Fruit fly (Drosophila melanogaster) whole organism, embryonic: ENCODE data around the gene CG17660.

Source experiments
- Adf1 ChIP-seq: fragments of 200-800 bp; sonication (Bioruptor generic); IDR thresholded peaks from 2 replicates; pipeline ENCODE4 v1.3.6; 2022; ENCODE audit warnings: missing biosample characterization, missing genetic modification characterization
- Asciz ChIP-seq: fragments of 200-800 bp; sonication (Bioruptor generic); optimal IDR thresholded peaks from 2 replicates; lab custom pipeline; 2017; ENCODE audit warnings: missing biosample characterization, mild to moderate bottlenecking, missing genetic modification characterization, missing genetic modification reagents
- CG11093 ChIP-seq: fragments of 200-800 bp; sonication (Bioruptor generic); IDR thresholded peaks from 3 replicates; pipeline ENCODE4 v1.3.6; 2022; ENCODE audit warnings: missing biosample characterization, missing genetic modification characterization
- CG11696 ChIP-seq: fragments of 200-800 bp; sonication (Bioruptor generic); IDR thresholded peaks from 2 replicates; pipeline ENCODE4 v1.3.6; 2022; ENCODE audit warnings: missing biosample characterization, missing genetic modification characterization
- CG12299 ChIP-seq: fragments of 200-800 bp; sonication (Bioruptor generic); optimal IDR thresholded peaks from 2 replicates; lab custom pipeline; 2018; ENCODE audit warnings: missing biosample characterization, mild to moderate bottlenecking, missing genetic modification characterization
- CG14014 ChIP-seq: fragments of 200-800 bp; sonication (Bioruptor generic); IDR thresholded peaks from 2 replicates; pipeline ENCODE4 v1.3.6; 2022; ENCODE audit warnings: missing biosample characterization, missing genetic modification characterization
- CG1647 ChIP-seq: fragments of 200-800 bp; sonication (Bioruptor generic); optimal IDR thresholded peaks from 3 replicates; lab custom pipeline; 2016; ENCODE audit warnings: missing biosample characterization, missing genetic modification characterization
- CG18599 ChIP-seq: fragments of 200-800 bp; sonication (Bioruptor generic); optimal IDR thresholded peaks from 3 replicates; lab custom pipeline; 2017; ENCODE audit warnings: missing biosample characterization, missing genetic modification characterization, mild to moderate bottlenecking, moderate library complexity, missing genetic modification reagents
- CG32532 ChIP-seq: fragments of 200-800 bp; sonication (Bioruptor generic); IDR thresholded peaks from 2 replicates; pipeline ENCODE4 v1.3.6; 2022; ENCODE audit warnings: missing biosample characterization, missing genetic modification characterization
- CG32772 ChIP-seq: fragments of 200-800 bp; sonication (Bioruptor generic); IDR thresholded peaks from 2 replicates; pipeline ENCODE4 v1.3.6; 2022; ENCODE audit warnings: missing biosample characterization, missing genetic modification characterization
- CG33557 ChIP-seq: fragments of 200-800 bp; sonication (Bioruptor generic); optimal IDR thresholded peaks from 2 replicates; lab custom pipeline; 2019; ENCODE audit warnings: missing biosample characterization, mild to moderate bottlenecking, missing genetic modification characterization, moderate library complexity
- CG34376 ChIP-seq: fragments of 200-800 bp; sonication (Bioruptor generic); optimal IDR thresholded peaks from 2 replicates; lab custom pipeline; 2018; ENCODE audit warnings: missing biosample characterization, mild to moderate bottlenecking, missing genetic modification characterization
- CG34422 ChIP-seq: fragments of 200-800 bp; sonication (Bioruptor generic); IDR thresholded peaks from 3 replicates; pipeline ENCODE4 v1.3.6; 2022; ENCODE audit warnings: missing biosample characterization, missing genetic modification characterization
- CG3995 ChIP-seq: fragments of 200-800 bp; sonication (Bioruptor generic); optimal IDR thresholded peaks from 3 replicates; lab custom pipeline; 2016; ENCODE audit warnings: missing biosample characterization, missing genetic modification characterization
- CG9797 ChIP-seq: fragments of 200-800 bp; sonication (Bioruptor generic); optimal IDR thresholded peaks from 3 replicates; lab custom pipeline; 2018; ENCODE audit warnings: missing biosample characterization, mild to moderate bottlenecking, missing genetic modification characterization
- Chrac-16 ChIP-seq: fragments of 200-800 bp; sonication (Bioruptor generic); optimal IDR thresholded peaks from 3 replicates; lab custom pipeline; 2016; ENCODE audit warnings: missing biosample characterization, missing genetic modification characterization
- D19B ChIP-seq: fragments of 200-800 bp; sonication (Bioruptor generic); optimal IDR thresholded peaks from 2 replicates; lab custom pipeline; 2017; ENCODE audit warnings: missing biosample characterization, mild to moderate bottlenecking, missing genetic modification characterization
- Dfd ChIP-seq, 2 experiments: fragments of >200 bp; optimal IDR thresholded peaks; 2 replicates each; lab custom pipeline; 2017; ENCODE audit warnings: missing biosample characterization in 2 of 2, missing genetic modification characterization in 2 of 2
- Drgx ChIP-seq: fragments of 200-800 bp; sonication (Bioruptor generic); IDR thresholded peaks from 2 replicates; pipeline ENCODE4 v1.3.6; 2022; ENCODE audit warnings: missing biosample characterization, missing genetic modification characterization
- Ets65A ChIP-seq: fragments of 200-800 bp; sonication (Bioruptor generic); peaks from one replicate; lab custom pipeline; 2016; ENCODE audit warnings: missing biosample characterization, missing genetic modification characterization
- Gug ChIP-seq: fragments of 200-800 bp; sonication (Bioruptor generic); IDR thresholded peaks from 4 replicates; pipeline ENCODE4 v1.3.6; 2022; ENCODE audit warnings: missing biosample characterization, missing genetic modification characterization
- HLH4C ChIP-seq: fragments of 200-800 bp; sonication (Bioruptor generic); IDR thresholded peaks from 3 replicates; pipeline ENCODE4 v1.3.6; 2022; ENCODE audit warnings: missing biosample characterization, missing genetic modification characterization; ENCODE audit not compliant: partially characterized antibody
- Hey ChIP-seq: fragments of 200-800 bp; sonication (Bioruptor generic); optimal IDR thresholded peaks from 3 replicates; lab custom pipeline; 2018; ENCODE audit warnings: missing biosample characterization, mild to moderate bottlenecking, missing genetic modification characterization
- Kr ChIP-seq: fragments of 200-800 bp; sonication (Bioruptor generic); optimal IDR thresholded peaks from 2 replicates; lab custom pipeline; 2017; ENCODE audit warnings: missing biosample characterization, mild to moderate bottlenecking, missing genetic modification characterization
- Nf-YB ChIP-seq: fragments of 200-800 bp; sonication (Bioruptor generic); optimal IDR thresholded peaks from 3 replicates; lab custom pipeline; 2019; ENCODE audit warnings: missing biosample characterization, mild to moderate bottlenecking, missing genetic modification characterization, moderate library complexity
- Nf-YC ChIP-seq: fragments of 200-800 bp; optimal IDR thresholded peaks from 3 replicates; lab custom pipeline; 2019; ENCODE audit warnings: missing biosample characterization, mild to moderate bottlenecking, missing genetic modification characterization, moderate library complexity
- Scr ChIP-seq: fragments of 200-800 bp; sonication (Bioruptor generic); IDR thresholded peaks from 2 replicates; pipeline ENCODE4 v1.3.6; 2022; ENCODE audit warnings: missing biosample characterization, missing genetic modification characterization; ENCODE audit not compliant: partially characterized antibody
- amos ChIP-seq: fragments of 200-800 bp; sonication (Bioruptor generic); IDR thresholded peaks from 2 replicates; pipeline ENCODE4 v1.3.6; 2022; ENCODE audit warnings: missing biosample characterization, missing genetic modification characterization; ENCODE audit not compliant: partially characterized antibody
- cato ChIP-seq: fragments of 200-800 bp; sonication (Bioruptor generic); optimal IDR thresholded peaks from 2 replicates; lab custom pipeline; 2016; ENCODE audit warnings: missing biosample characterization, missing genetic modification characterization, borderline replicate concordance
- cg ChIP-seq: fragments of 200-800 bp; sonication (Bioruptor generic); optimal IDR thresholded peaks from 3 replicates; lab custom pipeline; 2019; ENCODE audit warnings: missing biosample characterization, mild to moderate bottlenecking, missing genetic modification characterization, moderate library complexity
- chinmo ChIP-seq: fragments of 200-800 bp; sonication (Bioruptor generic); IDR thresholded peaks from 4 replicates; pipeline ENCODE4 v1.3.6; 2022; ENCODE audit warnings: missing biosample characterization, missing genetic modification characterization; ENCODE audit not compliant: partially characterized antibody
- ems ChIP-seq: fragments of 200-800 bp; sonication (Bioruptor generic); optimal IDR thresholded peaks from 3 replicates; lab custom pipeline; 2016; ENCODE audit warnings: missing biosample characterization, missing genetic modification characterization
- eve ChIP-seq, 2 experiments: fragments of >200 bp; optimal IDR thresholded peaks; 2 replicates each; lab custom pipeline; 2017; ENCODE audit warnings: missing biosample characterization in 2 of 2, missing genetic modification characterization in 2 of 2
- exex ChIP-seq: fragments of 200-800 bp; sonication (Bioruptor generic); optimal IDR thresholded peaks from 4 replicates; lab custom pipeline; 2018; ENCODE audit warnings: missing biosample characterization, mild to moderate bottlenecking, missing genetic modification characterization, moderate library complexity
- eyg ChIP-seq: fragments of 200-800 bp; sonication (Bioruptor generic); optimal IDR thresholded peaks from 3 replicates; lab custom pipeline; 2016; ENCODE audit warnings: missing biosample characterization, missing genetic modification characterization
- gsb-n ChIP-seq: fragments of 200-800 bp; sonication (Bioruptor generic); optimal IDR thresholded peaks from 3 replicates; lab custom pipeline; 2018; ENCODE audit warnings: missing biosample characterization, mild to moderate bottlenecking, missing genetic modification characterization
- hb ChIP-seq: fragments of 200-800 bp; sonication (Bioruptor generic); IDR thresholded peaks from 3 replicates; pipeline ENCODE4 v1.3.6; 2022; ENCODE audit warnings: missing biosample characterization, missing genetic modification characterization; ENCODE audit not compliant: partially characterized antibody
- kah ChIP-seq: fragments of 200-800 bp; sonication (Bioruptor generic); optimal IDR thresholded peaks from 2 replicates; lab custom pipeline; 2018; ENCODE audit warnings: missing biosample characterization, mild to moderate bottlenecking, missing genetic modification characterization
- lab ChIP-seq: fragments of 200-800 bp; sonication (Bioruptor generic); optimal IDR thresholded peaks from 3 replicates; lab custom pipeline; 2017; ENCODE audit warnings: missing biosample characterization, missing genetic modification characterization, mild to moderate bottlenecking, moderate library complexity, missing genetic modification reagents
- maf-S ChIP-seq: fragments of 200-800 bp; sonication (Bioruptor generic); optimal IDR thresholded peaks from 2 replicates; lab custom pipeline; 2016; ENCODE audit warnings: missing biosample characterization, missing genetic modification characterization
- pfk ChIP-seq: fragments of 200-800 bp; sonication (Bioruptor generic); optimal IDR thresholded peaks from 2 replicates; lab custom pipeline; 2018; ENCODE audit warnings: missing biosample characterization, mild to moderate bottlenecking, missing genetic modification characterization, moderate library complexity
- phol ChIP-seq: fragments of 200-800 bp; sonication (Bioruptor generic); optimal IDR thresholded peaks from 3 replicates; lab custom pipeline; 2018; ENCODE audit warnings: missing biosample characterization, mild to moderate bottlenecking, missing genetic modification characterization, moderate library complexity
- pros ChIP-seq: fragments of 200-800 bp; sonication (Bioruptor generic); optimal IDR thresholded peaks from 3 replicates; lab custom pipeline; 2019; ENCODE audit warnings: missing biosample characterization, mild to moderate bottlenecking, missing genetic modification characterization, moderate library complexity
- psq ChIP-seq: fragments of 200-800 bp; sonication (Bioruptor generic); optimal IDR thresholded peaks from 2 replicates; lab custom pipeline; 2017; ENCODE audit warnings: missing biosample characterization, missing genetic modification characterization
- row ChIP-seq: fragments of 200-800 bp; sonication (Bioruptor generic); IDR thresholded peaks from 3 replicates; pipeline ENCODE4 v1.3.6; 2022; ENCODE audit warnings: missing biosample characterization, missing genetic modification characterization
- shn ChIP-seq: fragments of 200-800 bp; sonication (Bioruptor generic); optimal IDR thresholded peaks from 3 replicates; lab custom pipeline; 2016; ENCODE audit warnings: missing biosample characterization, missing genetic modification characterization
- sisA ChIP-seq: fragments of 200-800 bp; sonication (Bioruptor generic); IDR thresholded peaks from 2 replicates; pipeline ENCODE4 v1.3.6; 2022; ENCODE audit warnings: missing biosample characterization, missing genetic modification characterization
- slp2 ChIP-seq: fragments of 200-800 bp; sonication (Bioruptor generic); optimal IDR thresholded peaks from 2 replicates; lab custom pipeline; 2016; ENCODE audit warnings: missing biosample characterization, missing genetic modification characterization
- trh ChIP-seq: fragments of 200-800 bp; sonication (Bioruptor generic); optimal IDR thresholded peaks from 2 replicates; lab custom pipeline; 2016; ENCODE audit warnings: missing biosample characterization, missing genetic modification characterization
- wor ChIP-seq: fragments of 200-800 bp; sonication (Bioruptor generic); IDR thresholded peaks from 2 replicates; pipeline ENCODE4 v1.3.6; 2022; ENCODE audit warnings: missing biosample characterization, missing genetic modification characterization
- z ChIP-seq: fragments of 200-800 bp; sonication (Bioruptor generic); IDR thresholded peaks from 3 replicates; pipeline ENCODE4 v1.3.6; 2022; ENCODE audit warnings: missing biosample characterization, missing genetic modification characterization
- zfh1 ChIP-seq: fragments of 200-800 bp; sonication (Bioruptor generic); IDR thresholded peaks from 3 replicates; pipeline ENCODE4 v1.3.6; 2022; ENCODE audit warnings: missing biosample characterization, missing genetic modification characterization

Gene CG17660

dm6 chr2L:1670421-1670820 lies 39.8 kb downstream of the CG17660 start (continued):
- no peak for TF ChIP-seq Drgx (GFP tag; lab: Robert Waterston, UW)
- peak; percentile 45 for TF ChIP-seq Kr (GFP tag; lab: Kevin White, UChicago)
- TF ChIP-seq CG9797 (GFP tag; lab: Kevin White, UChicago), result no peak
- 0 out of 3 replicates have a peak, but pooled peaks have one; percentile 53 for TF ChIP-seq hb
- TF ChIP-seq sisA (GFP tag; lab: Robert Waterston, UW), result no peak
- no peak for TF ChIP-seq z (GFP tag; lab: Robert Waterston, UW)
- no peak for TF ChIP-seq CG1647 (GFP tag; lab: Kevin White, UChicago)
- no peak for TF ChIP-seq CG12299 (tag; lab: Kevin White, UChicago)
- no peak for TF ChIP-seq CG11093
- no peak for TF ChIP-seq psq (GFP tag; lab: Kevin White, UChicago)
- TF ChIP-seq Nf-YB, result no peak
- no peak for TF ChIP-seq eyg
- no peak for TF ChIP-seq amos (GFP tag; lab: Robert Waterston, UW)
- TF ChIP-seq HLH4C, result no peak
- TF ChIP-seq CG32532 (GFP tag; lab: Robert Waterston, UW), result no peak
- no peak for TF ChIP-seq ems
- TF ChIP-seq Scr (GFP tag; lab: Robert Waterston, UW), result no peak
- TF ChIP-seq gsb-n (tag; lab: Kevin White, UChicago), result peak; percentile 6
- no peak for TF ChIP-seq shn
- TF ChIP-seq D19B (GFP tag; lab: Kevin White, UChicago), result no peak
- TF ChIP-seq pros, result peak; percentile 96
- no peak for TF ChIP-seq Dfd (GFP tag; optimal IDR thresholded peaks at IDR 0.05; lab: Kevin White, UChicago)
- no peak for TF ChIP-seq Chrac-16
- TF ChIP-seq trh, result no peak
- no peak for TF ChIP-seq CG11696
- TF ChIP-seq wor (GFP tag; lab: Robert Waterston, UW), result no peak
- TF ChIP-seq Adf1 (GFP tag; lab: Robert Waterston, UW), result no peak

- TF ChIP-seq CG34422 (GFP tag; lab: Robert Waterston, UW), result no peak
- no peak for TF ChIP-seq phol (tag; lab: Kevin White, UChicago)
- no peak for TF ChIP-seq CG34376 (GFP tag; lab: Kevin White, UChicago)
- peak; percentile 22; the same call in 1 of the 3 replicates for TF ChIP-seq row (GFP tag; lab: Robert Waterston, UW)
- TF ChIP-seq CG18599 (GFP tag; lab: Kevin White, UChicago), result peak; percentile 15
- peak; percentile 32 for TF ChIP-seq kah (GFP tag; lab: Kevin White, UChicago)
- TF ChIP-seq Asciz, result no peak
- no peak for TF ChIP-seq CG3995 (GFP tag; lab: Kevin White, UChicago)
- no peak for TF ChIP-seq slp2 (GFP tag; lab: Kevin White, UChicago)
- TF ChIP-seq cg (GFP tag; lab: Kevin White, UChicago), result peak; percentile 57
- no peak for TF ChIP-seq maf-S (GFP tag; lab: Kevin White, UChicago)
- no peak for TF ChIP-seq CG32772
- TF ChIP-seq Hey (tag; lab: Kevin White, UChicago), result peak; percentile 57
- TF ChIP-seq chinmo (GFP tag; lab: Robert Waterston, UW), result peak; percentile 96
- peak in 1 of 2 experiments; percentile 15 for TF ChIP-seq eve (GFP tag; optimal IDR thresholded peaks at IDR 0.05; lab: Kevin White, UChicago)
- TF ChIP-seq exex (tag; lab: Kevin White, UChicago), result peak; percentile 32
- peak; percentile 47 for TF ChIP-seq Nf-YC (tag; lab: Kevin White, UChicago)
- no peak for TF ChIP-seq cato (GFP tag; lab: Kevin White, UChicago)
- TF ChIP-seq Gug (GFP tag; lab: Robert Waterston, UW), result no peak
- no peak for TF ChIP-seq CG14014 (GFP tag; lab: Robert Waterston, UW)
- TF ChIP-seq lab (GFP tag; lab: Kevin White, UChicago), result peak; percentile 49
- no peak for TF ChIP-seq CG33557
- TF ChIP-seq pfk (GFP tag; lab: Kevin White, UChicago), result no peak
- TF ChIP-seq Ets65A, result no peak
- TF ChIP-seq Adf1 (GFP tag; lab: Robert Waterston, UW), result no peak
- no peak for TF ChIP-seq zfh1 (GFP tag; lab: Robert Waterston, UW)
Observed at dm6 chr2L:1669316-1670027, 40.7 kb downstream of the CG17660 start.
